ENCODE assay signal across 3 fruit fly cellular contexts in the genomic region with DNA sequence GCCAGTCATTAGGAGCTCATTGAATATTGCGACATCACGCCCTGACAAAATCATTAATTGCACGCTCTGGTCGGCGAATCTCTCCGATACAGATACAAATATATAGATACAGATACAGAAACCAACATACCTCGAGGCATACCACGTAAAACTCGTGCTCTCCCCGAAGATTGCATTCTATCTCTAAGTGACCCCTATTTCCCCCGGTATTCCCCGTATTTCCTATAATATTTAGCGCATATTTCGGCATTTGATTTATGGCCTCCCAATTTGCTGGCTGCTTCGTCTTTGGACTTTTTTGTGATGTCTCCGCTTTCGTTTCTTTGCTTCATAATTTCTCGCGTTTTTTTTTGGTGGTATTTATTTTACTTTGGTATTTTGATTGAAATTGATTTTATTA.
TF ChIP-seq lines count a peak whose summit lies in the region.

No protein-coding gene starts in this region.

- TF ChIP-seq CTCF in whole organism, embryonic (GFP tag; optimal IDR thresholded peaks at IDR 0.05; lab: Kevin White, UChicago) = no peak

TF ChIP-seq in whole organism, embryonic, 481 proteins besides CTCF, POLR2A, EP300 and RAD21:
- 0 out of 4 replicates have a peak, but pooled peaks have one; percentile 9 for TF ChIP-seq chinmo (GFP tag; IDR thresholded peaks at IDR 0.05; lab: Robert Waterston, UW; ENCODE audit: partially characterized antibody)
- TF ChIP-seq sd (tag; optimal IDR thresholded peaks at IDR 0.05; lab: Kevin White, UChicago) = peak; percentile 47
- TF ChIP-seq yki (optimal IDR thresholded peaks at IDR 0.05; lab: Kevin White, UChicago) = no peak
- TF ChIP-seq CG15601 (tag; optimal IDR thresholded peaks at IDR 0.05; lab: Kevin White, UChicago) = no peak

TF ChIP-seq in whole organism, prepupa, 60 proteins besides CTCF, POLR2A, EP300 and RAD21:
- TF ChIP-seq CG6854 (GFP tag; optimal IDR thresholded peaks at IDR 0.05; lab: Kevin White, UChicago) = no peak
- peak; percentile 11 for TF ChIP-seq vri (GFP tag; optimal IDR thresholded peaks at IDR 0.05; lab: Kevin White, UChicago)

TF ChIP-seq in whole organism, wandering third instar larva, 38 proteins besides CTCF, POLR2A, EP300 and RAD21:
- no peak for TF ChIP-seq HLH106 (tag; optimal IDR thresholded peaks at IDR 0.05; lab: Kevin White, UChicago)
- no peak for TF ChIP-seq Rel (GFP tag; optimal IDR thresholded peaks at IDR 0.05; lab: Kevin White, UChicago)
- peak; percentile 92 for TF ChIP-seq Rel (tag; optimal IDR thresholded peaks at IDR 0.05; lab: Kevin White, UChicago)
